Worm (Caenorhabditis elegans) whole organism, young adult: ENCODE measurements around the gene far-8.

Experiments used
- C06A6.2 ChIP-seq: fragments of 200-800 bp; sonication (Bioruptor generic); conservative IDR thresholded peaks from 2 replicates; pipeline ENCODE4 v1.3.6; 2022; ENCODE audit warnings: missing genetic modification characterization, missing compliant biosample characterization
- F22D6.2 ChIP-seq: sonication (generic microtip); optimal IDR thresholded peaks from 2 replicates; lab custom pipeline; 2016; ENCODE audit warnings: mild to moderate bottlenecking, missing genetic modification characterization, missing compliant biosample characterization
- Y53F4B.3 ChIP-seq: fragments of 200-800 bp; sonication (Bioruptor generic); IDR thresholded peaks from 2 replicates; pipeline ENCODE4 v1.3.6; 2022; ENCODE audit warnings: missing genetic modification reagents, missing genetic modification characterization, missing compliant biosample characterization
- ama-1 ChIP-seq, 3 experiments: fragments of 150-350 bp in 1 of 3; sonication (generic microtip) in 2 of 3; optimal IDR thresholded peaks; 2 replicates each; lab custom pipeline; 2014 to 2018; ENCODE audit warnings: missing biosample characterization in 2 of 3, missing genetic modification characterization in 2 of 3, missing genetic modification reagents in 2 of 3
- ccch-3 ChIP-seq: fragments of 200-800 bp; sonication (Bioruptor generic); optimal IDR thresholded peaks from 2 replicates; lab custom pipeline; 2018; ENCODE audit warnings: mild to moderate bottlenecking, missing genetic modification characterization, missing compliant biosample characterization
- hmg-20 ChIP-seq: fragments of 200-800 bp; sonication (Bioruptor generic); IDR thresholded peaks from 2 replicates; pipeline ENCODE4 v1.3.6; 2022; ENCODE audit warnings: missing genetic modification reagents, missing genetic modification characterization, missing compliant biosample characterization
- madf-3 ChIP-seq: fragments of 200-800 bp; sonication (Bioruptor generic); IDR thresholded peaks from 2 replicates; pipeline ENCODE4 v1.3.6; 2022; ENCODE audit warnings: missing genetic modification reagents, missing genetic modification characterization, missing compliant biosample characterization
- nhr-120 ChIP-seq: fragments of 200-800 bp; sonication (Bioruptor generic); IDR thresholded peaks from 2 replicates; pipeline ENCODE4 v1.3.6; 2022; ENCODE audit warnings: missing genetic modification characterization, missing compliant biosample characterization
- nhr-179 ChIP-seq: sonication (generic microtip); optimal IDR thresholded peaks from 2 replicates; lab custom pipeline; 2016; ENCODE audit warnings: mild to moderate bottlenecking, missing genetic modification characterization, missing compliant biosample characterization
- sea-2 ChIP-seq: fragments of 200-800 bp; sonication (Bioruptor generic); IDR thresholded peaks from 2 replicates; pipeline ENCODE4 v1.3.6; 2022; ENCODE audit warnings: missing genetic modification characterization, missing compliant biosample characterization
- unc-62 ChIP-seq: fragments of 150-350 bp; optimal IDR thresholded peaks from 2 replicates; lab custom pipeline; 2014; ENCODE audit warnings: missing biosample characterization, missing genetic modification reagents, missing genetic modification characterization

DNA sequence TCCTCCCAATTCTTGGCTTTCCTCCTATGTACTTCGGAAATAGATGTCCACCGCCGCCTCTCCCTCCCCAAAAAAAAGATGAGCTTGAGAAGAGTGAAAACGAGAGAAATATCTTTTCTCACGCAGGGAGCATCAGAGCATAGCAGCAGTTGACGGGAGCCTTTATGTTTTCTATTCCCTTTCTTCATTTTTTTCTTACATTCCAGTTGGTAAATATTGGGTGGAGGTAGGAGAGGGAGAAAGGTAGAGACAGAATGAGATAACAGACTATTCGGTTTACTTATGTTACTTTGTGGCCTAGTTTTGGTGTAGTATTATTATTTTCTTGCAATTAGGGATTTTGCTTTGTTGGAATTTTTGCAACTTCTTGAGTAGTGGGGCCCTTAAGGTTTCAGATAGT, 1.8 kb downstream of the far-8 start:
- TF ChIP-seq ccch-3 (GFP tag; lab: Kevin White, UChicago), result no peak
- TF ChIP-seq madf-3 (GFP tag; lab: Robert Waterston, UW), result no peak
- no peak for TF ChIP-seq nhr-120
- no peak for TF ChIP-seq ama-1 (optimal IDR thresholded peaks at IDR 0.05; lab: Kevin White, UChicago)
- TF ChIP-seq ama-1 (GFP tag; optimal IDR thresholded peaks at IDR 0.05; lab: Kevin White, UChicago), result no peak
- no peak for TF ChIP-seq nhr-179 (tag; lab: Kevin White, UChicago)
- TF ChIP-seq F22D6.2 (tag; lab: Kevin White, UChicago), result no peak
- no peak for TF ChIP-seq sea-2 (GFP tag; lab: Robert Waterston, UW)
- TF ChIP-seq unc-62 (GFP tag; lab: Kevin White, UChicago), result no peak
- TF ChIP-seq hmg-20 (GFP tag; lab: Robert Waterston, UW), result no peak
- TF ChIP-seq Y53F4B.3 (GFP tag; lab: Robert Waterston, UW), result no peak
- no peak for TF ChIP-seq C06A6.2 (GFP tag; lab: Robert Waterston, UW)
